Fruit fly (Drosophila melanogaster): ENCODE data around the gene udt.

DNA sequence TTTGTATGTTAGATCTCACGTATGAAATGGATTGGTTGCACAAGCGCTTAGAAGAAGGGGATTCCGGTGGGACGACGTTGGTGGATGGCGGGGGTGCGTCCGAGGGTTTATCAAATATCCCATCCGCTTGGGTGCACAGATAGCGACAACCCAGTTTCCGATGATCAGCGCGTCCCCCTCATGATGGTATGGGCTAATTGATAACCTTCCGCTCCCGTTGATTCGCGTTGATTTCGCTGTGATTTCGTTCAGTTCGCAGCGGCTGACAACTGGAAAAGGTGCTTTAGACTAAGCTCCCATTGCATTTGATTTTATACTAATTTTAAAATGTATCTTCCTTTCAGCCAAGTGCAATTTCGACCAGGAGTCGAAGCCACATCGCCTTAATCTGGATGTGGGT is 26.5 kb upstream of the udt start:
- TF ChIP-seq h (optimal IDR thresholded peaks at IDR 0.05) (no peak), ttk (optimal IDR thresholded peaks at IDR 0.05) (no peak), Sin3A (optimal IDR thresholded peaks at IDR 0.05) (no peak), Myc (optimal IDR thresholded peaks at IDR 0.05) (no peak)

All from Kc167 (cell line).